Fruit fly (Drosophila melanogaster): ENCODE data around the gene Samuel.

Samuel gene

dm6 chr2L:10989162-10989561, 77.6 kb downstream of the Samuel start, which contains the start of gene TTLL4A (continued):
- peak; percentile 89 for TF ChIP-seq Med (GFP tag)
- peak; percentile 99 for TF ChIP-seq CG42726 (GFP tag; IDR thresholded peaks at IDR 0.05; ENCODE audit: partially characterized antibody)
- peak; percentile 97 for TF ChIP-seq unc-4 (GFP tag; IDR thresholded peaks at IDR 0.05; ENCODE audit: partially characterized antibody)
- TF ChIP-seq maf-S (GFP tag; optimal IDR thresholded peaks at IDR 0.05) = peak; percentile 7
- peak; percentile 42 for TF ChIP-seq CG33213 (GFP tag; optimal IDR thresholded peaks at IDR 0.05)
- TF ChIP-seq danr (GFP tag; IDR thresholded peaks at IDR 0.05) = no peak
- peak; percentile 85 for TF ChIP-seq pzg (GFP tag; optimal IDR thresholded peaks at IDR 0.05)
- peak; percentile 75 for TF ChIP-seq MESR4 (GFP tag; optimal IDR thresholded peaks at IDR 0.05)
- no peak for TF ChIP-seq CG4328 (GFP tag; optimal IDR thresholded peaks at IDR 0.05)
- TF ChIP-seq CG6791 (GFP tag; IDR thresholded peaks at IDR 0.05; ENCODE audit: partially characterized antibody) = peak; percentile 99
- TF ChIP-seq CG16813 (GFP tag; IDR thresholded peaks at IDR 0.05; ENCODE audit: partially characterized antibody) = peak; percentile 98
- peak; percentile 85 for TF ChIP-seq CG9437 (GFP tag; optimal IDR thresholded peaks at IDR 0.05)
- TF ChIP-seq Opbp (GFP tag; IDR thresholded peaks at IDR 0.05; ENCODE audit: partially characterized antibody) = peak; percentile 99
- peak; percentile 23 for TF ChIP-seq Side (GFP tag; optimal IDR thresholded peaks at IDR 0.05)
- peak; percentile 50 for TF ChIP-seq gro (GFP tag; optimal IDR thresholded peaks at IDR 0.05)
- TF ChIP-seq E2f2 (GFP tag; IDR thresholded peaks at IDR 0.05) = peak; percentile 67
- peak; percentile 62 for TF ChIP-seq stwl (tag; optimal IDR thresholded peaks at IDR 0.05)
- TF ChIP-seq zen2 (GFP tag; IDR thresholded peaks at IDR 0.05; ENCODE audit: partially characterized antibody) = peak; percentile 96
- peak in 1 of 2 experiments; percentile 36 for TF ChIP-seq dpn (GFP tag; optimal IDR thresholded peaks at IDR 0.05)
- peak; percentile 96 for TF ChIP-seq tna (GFP tag; IDR thresholded peaks at IDR 0.05; ENCODE audit: partially characterized antibody)
- peak; percentile 86 for TF ChIP-seq MBD-R2 (GFP tag; IDR thresholded peaks at IDR 0.05)
- TF ChIP-seq inv (GFP tag; IDR thresholded peaks at IDR 0.05; ENCODE audit: partially characterized antibody) = peak; percentile 96
- peak; percentile 94 for TF ChIP-seq CG2129 (GFP tag; IDR thresholded peaks at IDR 0.05; ENCODE audit: partially characterized antibody)
- no peak for TF ChIP-seq Hr51 (GFP tag; optimal IDR thresholded peaks at IDR 0.05)
- TF ChIP-seq ftz-f1 (GFP tag; optimal IDR thresholded peaks at IDR 0.05) = peak; percentile 76
- peak; percentile 3 for TF ChIP-seq CG1792 (GFP tag; optimal IDR thresholded peaks at IDR 0.05)
- TF ChIP-seq CG12391 (tag; optimal IDR thresholded peaks at IDR 0.05) = no peak
- TF ChIP-seq gsb-n (tag; optimal IDR thresholded peaks at IDR 0.05) = no peak
- TF ChIP-seq CG18262 (tag; optimal IDR thresholded peaks at IDR 0.05) = no peak
- peak; percentile 32 for TF ChIP-seq CG3995 (GFP tag; optimal IDR thresholded peaks at IDR 0.05)
- no peak for TF ChIP-seq Dad (GFP tag; optimal IDR thresholded peaks at IDR 0.05)
- TF ChIP-seq tio (GFP tag; optimal IDR thresholded peaks at IDR 0.05) = no peak
- peak; percentile 21 for TF ChIP-seq CrebB (tag; optimal IDR thresholded peaks at IDR 0.05)
- peak; percentile 63 for TF ChIP-seq CG10267 (tag; optimal IDR thresholded peaks at IDR 0.05)
- peak; percentile 27 for TF ChIP-seq CG8290 (GFP tag; optimal IDR thresholded peaks at IDR 0.05)
- no peak for TF ChIP-seq CG8290 (tag; optimal IDR thresholded peaks at IDR 0.05)
- TF ChIP-seq CG9797 (GFP tag; optimal IDR thresholded peaks at IDR 0.05) = peak; percentile 52
- TF ChIP-seq sens (GFP tag) = peak; percentile 82
- TF ChIP-seq Mad (GFP tag; optimal IDR thresholded peaks at IDR 0.05) = peak; percentile 19
- TF ChIP-seq lbe (GFP tag; optimal IDR thresholded peaks at IDR 0.05) = peak; percentile 68
- TF ChIP-seq Pdp1 (GFP tag; optimal IDR thresholded peaks at IDR 0.05) = peak in 1 of 2 experiments; percentile 9
- peak; percentile 48 for TF ChIP-seq kah (GFP tag; optimal IDR thresholded peaks at IDR 0.05)
- TF ChIP-seq gfzf (GFP tag; optimal IDR thresholded peaks at IDR 0.05) = peak; percentile 54
- no peak for TF ChIP-seq CG12104 (GFP tag; optimal IDR thresholded peaks at IDR 0.05)
- TF ChIP-seq CG11093 (GFP tag; IDR thresholded peaks at IDR 0.05) = no peak
- TF ChIP-seq CG10431 (GFP tag; optimal IDR thresholded peaks at IDR 0.05) = no peak
- peak; percentile 43 for TF ChIP-seq lilli (GFP tag; optimal IDR thresholded peaks at IDR 0.05)
- TF ChIP-seq CG4360 (GFP tag; IDR thresholded peaks at IDR 0.05) = peak; percentile 10; the same call in 1 of the 2 replicates
- TF ChIP-seq Nf-YA (GFP tag; IDR thresholded peaks at IDR 0.05) = no peak
- TF ChIP-seq CG8924 (tag; optimal IDR thresholded peaks at IDR 0.05) = no peak

All from whole organism, embryonic.